Worm (Caenorhabditis elegans): ENCODE results near the gene Y73C8C.12.

Gene Y73C8C.12

DNA sequence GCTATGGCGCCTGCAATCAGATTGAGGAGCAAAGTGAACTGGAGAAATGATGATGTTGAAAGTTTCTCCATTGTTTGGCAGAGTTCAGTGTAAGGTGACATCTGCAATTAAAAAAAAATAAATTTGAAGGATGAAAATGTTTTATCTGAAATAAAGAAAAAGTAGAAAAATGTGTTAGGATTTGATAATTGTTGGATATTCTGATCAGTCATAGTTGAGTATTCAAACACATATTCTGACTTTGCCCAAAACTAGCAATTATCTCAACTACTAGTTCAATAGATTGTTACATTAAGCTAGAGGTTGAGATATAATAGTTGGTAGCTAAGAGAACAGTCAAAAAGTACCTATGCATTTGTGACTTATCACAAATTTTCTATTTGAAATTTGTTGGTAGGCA lies 19.5 kb downstream of the Y73C8C.12 start, which contains the start of gene srab-10:
srab-10 (minus strand) TSS at position 101 of the 400 bp plus-strand sequence.
- TF ChIP-seq scrt-1 (GFP tag; IDR thresholded peaks at IDR 0.05) (no peak), pes-1 (GFP tag; IDR thresholded peaks at IDR 0.05) (no peak), ceh-13 (GFP tag; optimal IDR thresholded peaks at IDR 0.05) (no peak), hmg-4 (GFP tag; optimal IDR thresholded peaks at IDR 0.05) (no peak), flt-1 (GFP tag; IDR thresholded peaks at IDR 0.05) (no peak), ets-7 (tag; optimal IDR thresholded peaks at IDR 0.05) (no peak), B0310.2 (tag; optimal IDR thresholded peaks at IDR 0.05) (no peak)

DNA sequence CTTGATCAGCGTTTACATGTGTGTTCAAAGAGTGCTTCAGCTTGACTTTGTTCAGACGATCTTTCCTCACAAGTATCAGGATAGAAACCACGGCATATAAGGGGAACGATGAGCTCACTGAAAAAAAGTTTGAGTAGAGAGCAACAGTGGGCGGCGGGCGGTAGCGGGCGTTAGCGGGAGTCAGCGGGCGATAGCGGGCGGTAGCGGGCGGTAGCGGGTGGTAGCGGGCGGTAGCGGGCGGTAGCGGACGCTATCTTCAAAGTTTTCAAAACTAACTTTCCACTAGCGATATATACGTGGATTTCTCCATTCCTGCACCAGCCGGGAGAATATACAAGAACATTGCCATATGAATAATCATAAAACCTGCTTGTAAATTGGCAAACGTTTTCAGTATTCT lies 20.2 kb downstream of the Y73C8C.12 start:
- TF ChIP-seq tbx-11 (GFP tag; IDR thresholded peaks at IDR 0.05) = no peak
- no peak for TF ChIP-seq F13C5.2 (tag; optimal IDR thresholded peaks at IDR 0.05)
- TF ChIP-seq ama-1 (optimal IDR thresholded peaks at IDR 0.05) = no peak
- no peak for TF ChIP-seq hmbx-1 (tag; optimal IDR thresholded peaks at IDR 0.05)
- TF ChIP-seq tbx-37 (GFP tag; conservative IDR thresholded peaks at IDR 0.05) = no peak
- no peak for TF ChIP-seq hnd-1 (tag; optimal IDR thresholded peaks at IDR 0.05)
- TF ChIP-seq aly-1 (tag; optimal IDR thresholded peaks at IDR 0.05) = no peak
- TF ChIP-seq ets-7 (tag; optimal IDR thresholded peaks at IDR 0.05) = no peak
- TF ChIP-seq pes-1 (GFP tag; IDR thresholded peaks at IDR 0.05) = no peak
- TF ChIP-seq flt-1 (GFP tag; IDR thresholded peaks at IDR 0.05) = no peak
- no peak for TF ChIP-seq ceh-13 (GFP tag; optimal IDR thresholded peaks at IDR 0.05)
- TF ChIP-seq sea-1 (GFP tag; conservative IDR thresholded peaks at IDR 0.05) = no peak
- TF ChIP-seq ceh-36 (tag; optimal IDR thresholded peaks at IDR 0.05) = no peak
- TF ChIP-seq B0310.2 (tag; optimal IDR thresholded peaks at IDR 0.05) = no peak
- TF ChIP-seq scrt-1 (GFP tag; IDR thresholded peaks at IDR 0.05) = no peak
- TF ChIP-seq tra-4 (tag; optimal IDR thresholded peaks at IDR 0.05) = no peak
- no peak for TF ChIP-seq hmg-4 (GFP tag; optimal IDR thresholded peaks at IDR 0.05)

DNA sequence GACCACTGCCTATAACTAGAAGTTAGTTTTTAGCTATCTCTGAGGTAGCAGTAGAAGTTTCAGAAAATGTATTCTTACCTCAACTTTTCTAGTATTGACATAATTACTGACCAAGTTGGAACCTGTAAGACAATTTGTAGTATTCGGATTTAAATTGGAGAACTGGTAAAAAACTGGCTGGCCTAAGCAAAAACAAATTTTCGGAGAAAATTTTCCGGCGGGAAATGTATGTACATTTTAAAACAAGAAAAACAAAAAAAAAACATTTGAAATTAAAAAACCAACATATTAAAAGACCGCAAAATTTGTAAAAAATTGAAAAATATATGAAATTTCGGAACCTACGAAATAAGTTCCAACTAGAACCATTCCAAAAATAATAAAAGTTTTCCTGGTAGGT lies 21.9 kb downstream of the Y73C8C.12 start, which contains the start of gene srab-11:
srab-11 (minus strand) TSS at position 101 of the 400 bp plus-strand sequence.
- TF ChIP-seq F13C5.2 (tag; optimal IDR thresholded peaks at IDR 0.05) (no peak), ceh-13 (GFP tag; optimal IDR thresholded peaks at IDR 0.05) (no peak), sea-1 (GFP tag; conservative IDR thresholded peaks at IDR 0.05) (no peak), hmbx-1 (tag; optimal IDR thresholded peaks at IDR 0.05) (no peak), B0310.2 (tag; optimal IDR thresholded peaks at IDR 0.05) (no peak), ets-7 (tag; optimal IDR thresholded peaks at IDR 0.05) (no peak), scrt-1 (GFP tag; IDR thresholded peaks at IDR 0.05) (no peak), ama-1 (optimal IDR thresholded peaks at IDR 0.05) (no peak), hnd-1 (tag; optimal IDR thresholded peaks at IDR 0.05) (no peak), hmg-4 (GFP tag; optimal IDR thresholded peaks at IDR 0.05) (no peak), tbx-37 (GFP tag; conservative IDR thresholded peaks at IDR 0.05) (no peak), tra-4 (tag; optimal IDR thresholded peaks at IDR 0.05) (no peak), aly-1 (tag; optimal IDR thresholded peaks at IDR 0.05) (no peak), flt-1 (GFP tag; IDR thresholded peaks at IDR 0.05) (no peak), tbx-11 (GFP tag; IDR thresholded peaks at IDR 0.05) (no peak), ceh-36 (tag; optimal IDR thresholded peaks at IDR 0.05) (no peak)

DNA sequence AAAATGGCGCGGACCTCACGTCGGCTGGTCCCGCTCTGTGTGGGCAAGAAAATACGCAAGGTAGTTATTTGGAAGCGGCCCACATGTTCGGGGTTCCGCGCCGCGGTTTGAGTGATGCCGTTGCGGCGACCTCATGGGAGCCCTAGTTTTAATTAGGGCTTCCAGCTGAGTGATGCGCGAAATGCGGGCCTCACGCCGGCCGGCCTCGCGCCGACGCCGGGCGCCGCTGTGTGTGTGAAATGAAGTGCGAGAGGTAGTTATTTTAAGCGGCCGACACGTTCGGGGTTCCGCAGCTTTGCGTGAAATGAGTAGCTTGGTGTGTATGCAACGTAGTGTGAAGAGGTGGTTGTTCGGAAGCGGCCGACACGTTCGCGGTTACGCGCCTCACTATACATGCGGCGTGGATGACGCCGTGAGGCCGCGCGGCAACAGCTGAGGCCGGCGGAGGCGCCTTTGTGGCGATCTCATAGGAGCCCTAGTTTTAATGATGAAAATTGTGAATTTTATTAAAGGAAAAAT lies 25.0 kb downstream of the Y73C8C.12 start:
- TF ChIP-seq aly-1 (tag; optimal IDR thresholded peaks at IDR 0.05) = no peak
- TF ChIP-seq ets-7 (tag; optimal IDR thresholded peaks at IDR 0.05) = no peak
- no peak for TF ChIP-seq F13C5.2 (tag; optimal IDR thresholded peaks at IDR 0.05)
- TF ChIP-seq scrt-1 (GFP tag; IDR thresholded peaks at IDR 0.05) = no peak
- TF ChIP-seq ceh-13 (GFP tag; optimal IDR thresholded peaks at IDR 0.05) = no peak

DNA sequence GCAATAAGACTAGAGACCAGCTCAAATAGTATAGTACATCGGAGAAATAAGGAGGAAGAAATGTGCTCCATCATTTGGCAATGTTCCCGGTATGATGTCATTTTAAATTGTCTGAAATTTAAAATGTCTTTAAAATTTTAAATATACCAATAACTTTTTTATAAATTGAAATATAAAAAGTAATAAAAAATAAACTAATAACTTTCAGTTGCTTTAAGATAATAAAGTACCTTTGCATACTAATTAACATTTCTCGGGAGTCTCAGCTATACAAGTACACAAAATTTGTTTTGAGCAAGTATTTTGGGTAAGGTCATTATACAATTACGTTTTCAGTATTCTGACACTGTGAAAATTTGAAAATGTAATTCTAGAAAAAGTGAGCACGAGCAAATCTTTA lies 26.9 kb downstream of the Y73C8C.12 start, which contains the start of gene srab-6:
srab-6 (minus strand) TSS at position 101 of the 400 bp plus-strand sequence.
- TF ChIP-seq ama-1 (optimal IDR thresholded peaks at IDR 0.05) (no peak), sea-1 (GFP tag; conservative IDR thresholded peaks at IDR 0.05) (no peak), tbx-11 (GFP tag; IDR thresholded peaks at IDR 0.05) (no peak), aly-1 (tag; optimal IDR thresholded peaks at IDR 0.05) (no peak), pes-1 (GFP tag; IDR thresholded peaks at IDR 0.05) (no peak), ceh-13 (GFP tag; optimal IDR thresholded peaks at IDR 0.05) (no peak), tra-4 (tag; optimal IDR thresholded peaks at IDR 0.05) (no peak), tbx-37 (GFP tag; conservative IDR thresholded peaks at IDR 0.05) (no peak), hmbx-1 (tag; optimal IDR thresholded peaks at IDR 0.05) (no peak), B0310.2 (tag; optimal IDR thresholded peaks at IDR 0.05) (no peak), ets-7 (tag; optimal IDR thresholded peaks at IDR 0.05) (no peak), F13C5.2 (tag; optimal IDR thresholded peaks at IDR 0.05) (no peak), hnd-1 (tag; optimal IDR thresholded peaks at IDR 0.05) (no peak)

ce11 chrV:3155072-3155471 lies 30.1 kb downstream of the Y73C8C.12 start, which contains the start of gene srab-7:
Gene srab-7, minus strand, starts transcription at chrV:3155172.
- no peak for TF ChIP-seq ceh-36 (tag; optimal IDR thresholded peaks at IDR 0.05)
- no peak for TF ChIP-seq aly-1 (tag; optimal IDR thresholded peaks at IDR 0.05)
- no peak for TF ChIP-seq hmg-4 (GFP tag; optimal IDR thresholded peaks at IDR 0.05)
- no peak for TF ChIP-seq flt-1 (GFP tag; IDR thresholded peaks at IDR 0.05)
- no peak for TF ChIP-seq ets-7 (tag; optimal IDR thresholded peaks at IDR 0.05)
- no peak for TF ChIP-seq hnd-1 (tag; optimal IDR thresholded peaks at IDR 0.05)
- TF ChIP-seq B0310.2 (tag; optimal IDR thresholded peaks at IDR 0.05) = no peak

DNA sequence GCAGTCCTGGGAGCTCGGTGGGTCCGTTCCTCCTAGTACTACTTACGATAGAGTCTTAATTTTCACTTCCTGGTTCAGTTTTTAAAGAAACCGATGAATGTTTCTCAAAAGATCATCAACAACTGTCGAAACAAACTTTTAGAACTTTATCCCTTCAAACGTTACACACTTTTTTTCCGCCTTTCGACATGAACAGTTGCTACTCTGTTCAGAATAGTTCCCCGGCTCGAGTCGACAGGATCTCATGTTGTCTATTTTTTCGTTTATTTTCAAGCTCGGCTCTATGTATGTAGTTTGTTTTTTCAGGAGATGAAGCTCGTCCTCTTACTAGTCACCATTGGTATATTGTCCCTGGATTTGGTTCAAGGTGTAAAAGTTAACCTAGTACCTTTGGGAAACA lies 31.8 kb downstream of the Y73C8C.12 start, which contains the start of gene exh-1:
exh-1 (plus strand) TSS at position 301 of the 400 bp plus-strand sequence.
- TF ChIP-seq aly-1 (tag; optimal IDR thresholded peaks at IDR 0.05) = no peak
- no peak for TF ChIP-seq F13C5.2 (tag; optimal IDR thresholded peaks at IDR 0.05)
- TF ChIP-seq hnd-1 (tag; optimal IDR thresholded peaks at IDR 0.05) = no peak
- TF ChIP-seq tbx-11 (GFP tag; IDR thresholded peaks at IDR 0.05) = no peak

ce11 chrV:3158379-3158778 lies 33.4 kb downstream of the Y73C8C.12 start:
- TF ChIP-seq ets-7 (tag; optimal IDR thresholded peaks at IDR 0.05) = no peak
- TF ChIP-seq aly-1 (tag; optimal IDR thresholded peaks at IDR 0.05) = no peak
- no peak for TF ChIP-seq ceh-36 (tag; optimal IDR thresholded peaks at IDR 0.05)
- no peak for TF ChIP-seq hmbx-1 (tag; optimal IDR thresholded peaks at IDR 0.05)
- TF ChIP-seq sea-1 (GFP tag; conservative IDR thresholded peaks at IDR 0.05) = no peak
- TF ChIP-seq hmg-4 (GFP tag; optimal IDR thresholded peaks at IDR 0.05) = no peak
- no peak for TF ChIP-seq flt-1 (GFP tag; IDR thresholded peaks at IDR 0.05)
- no peak for TF ChIP-seq hnd-1 (tag; optimal IDR thresholded peaks at IDR 0.05)
- no peak for TF ChIP-seq tra-4 (tag; optimal IDR thresholded peaks at IDR 0.05)
- no peak for TF ChIP-seq pes-1 (GFP tag; IDR thresholded peaks at IDR 0.05)
- TF ChIP-seq tbx-37 (GFP tag; conservative IDR thresholded peaks at IDR 0.05) = no peak
- no peak for TF ChIP-seq ceh-13 (GFP tag; optimal IDR thresholded peaks at IDR 0.05)
- TF ChIP-seq scrt-1 (GFP tag; IDR thresholded peaks at IDR 0.05) = no peak
- no peak for TF ChIP-seq tbx-11 (GFP tag; IDR thresholded peaks at IDR 0.05)

All from whole organism, early embryonic.